Fruit fly (Drosophila melanogaster) ovary, adult (tissue): ENCODE measurements around the gene Prosbeta4.

ENCODE experiments used
- CG17801 ChIP-seq: fragments of 200-800 bp; optimal IDR thresholded peaks from 2 replicates; lab custom pipeline; 2019; ENCODE audit warnings: missing biosample characterization, mild to moderate bottlenecking, missing genetic modification characterization, moderate library complexity; ENCODE audit not compliant: partially characterized antibody

Gene Prosbeta4

DNA sequence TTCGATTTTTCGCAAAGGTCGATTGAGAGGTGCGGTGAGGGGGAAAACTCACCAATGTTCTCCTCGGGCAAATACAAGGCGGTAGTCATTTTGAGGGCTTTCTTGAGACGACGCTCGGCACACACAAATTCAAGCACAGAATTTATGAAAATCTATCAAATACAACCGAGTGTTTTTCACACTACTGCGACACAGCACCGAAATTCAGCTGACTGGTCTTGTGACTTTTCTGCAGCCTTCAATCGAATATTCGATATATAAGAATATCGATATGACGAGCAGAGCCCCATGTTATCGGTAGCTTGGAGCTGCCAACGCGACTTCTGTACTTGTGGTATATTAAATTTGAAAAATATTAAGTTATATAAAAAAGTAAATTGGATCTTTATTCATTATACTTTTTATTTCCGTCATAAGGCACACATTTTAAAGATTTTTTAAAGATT is 4.3 kb downstream of the Prosbeta4 start, which contains the start of gene VhaSFD:
TSS of gene VhaSFD (minus strand) at position 249 of the 446 bp plus-strand sequence.
- TF ChIP-seq CG17801, result peak; percentile 44

DNA sequence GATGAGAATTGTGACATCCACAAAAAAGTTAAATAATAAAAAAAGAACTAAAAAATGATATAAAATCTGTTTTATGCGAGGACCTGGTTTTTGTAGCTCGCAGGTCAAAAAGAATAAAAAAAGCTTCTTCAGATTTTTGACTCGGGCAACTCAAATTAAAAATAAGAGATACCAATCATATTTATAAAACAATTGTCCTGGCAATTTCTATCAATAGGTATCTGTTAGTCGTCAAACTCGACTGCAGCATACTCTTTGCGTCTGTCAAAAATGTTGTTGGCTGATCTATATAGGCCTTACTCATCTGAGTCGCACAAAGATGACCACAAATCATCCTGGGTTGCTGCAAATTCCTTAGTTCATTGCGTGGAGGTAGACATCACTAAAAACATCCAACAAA is 9.3 kb downstream of the Prosbeta4 start:
- TF ChIP-seq CG17801, result no peak

DNA sequence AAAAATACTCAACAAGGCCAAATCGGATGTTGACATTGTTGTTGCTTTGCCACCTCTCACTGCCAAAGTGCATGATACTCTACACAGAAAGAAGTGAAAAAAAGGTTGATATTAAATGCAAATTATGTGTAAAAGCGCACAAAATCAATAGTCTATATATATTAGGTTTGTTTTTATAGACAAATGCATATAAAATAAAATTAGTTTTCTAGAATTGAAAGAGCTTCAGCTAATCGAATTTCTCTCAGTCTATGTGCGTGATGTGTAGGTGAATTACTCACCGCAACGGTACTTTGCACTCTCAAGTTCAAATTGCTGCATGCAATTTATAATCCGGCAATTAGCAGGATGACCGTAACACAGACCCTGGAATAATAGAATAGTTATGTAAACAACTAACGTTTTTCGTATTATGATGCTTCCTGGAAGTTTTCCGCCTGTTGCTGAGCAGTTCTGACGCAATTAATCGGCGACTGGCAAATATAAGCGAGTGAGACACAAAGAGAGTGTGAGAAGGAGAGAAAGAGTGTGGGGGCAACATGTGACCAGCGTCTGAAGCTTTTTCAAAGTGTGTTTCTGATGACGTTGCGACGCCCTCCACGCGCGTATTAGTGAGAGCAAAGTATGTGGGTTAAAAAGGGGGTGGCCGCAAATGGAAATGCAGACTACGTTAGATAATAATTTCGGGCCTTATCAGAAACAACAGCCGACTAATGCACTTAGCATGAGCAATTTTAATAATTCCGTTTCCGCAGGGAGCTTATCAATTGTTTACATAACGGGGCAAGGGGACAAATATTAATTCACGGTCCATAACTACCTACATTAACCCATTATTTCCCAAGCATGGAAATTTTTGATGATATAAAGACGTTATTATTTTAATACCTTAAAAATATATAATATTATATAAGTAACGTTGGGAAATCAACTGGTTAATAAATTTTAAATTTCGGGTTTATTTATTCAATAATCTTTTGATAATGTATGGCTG is 10.9 kb downstream of the Prosbeta4 start:
- peak; percentile 97 for TF ChIP-seq CG17801

DNA sequence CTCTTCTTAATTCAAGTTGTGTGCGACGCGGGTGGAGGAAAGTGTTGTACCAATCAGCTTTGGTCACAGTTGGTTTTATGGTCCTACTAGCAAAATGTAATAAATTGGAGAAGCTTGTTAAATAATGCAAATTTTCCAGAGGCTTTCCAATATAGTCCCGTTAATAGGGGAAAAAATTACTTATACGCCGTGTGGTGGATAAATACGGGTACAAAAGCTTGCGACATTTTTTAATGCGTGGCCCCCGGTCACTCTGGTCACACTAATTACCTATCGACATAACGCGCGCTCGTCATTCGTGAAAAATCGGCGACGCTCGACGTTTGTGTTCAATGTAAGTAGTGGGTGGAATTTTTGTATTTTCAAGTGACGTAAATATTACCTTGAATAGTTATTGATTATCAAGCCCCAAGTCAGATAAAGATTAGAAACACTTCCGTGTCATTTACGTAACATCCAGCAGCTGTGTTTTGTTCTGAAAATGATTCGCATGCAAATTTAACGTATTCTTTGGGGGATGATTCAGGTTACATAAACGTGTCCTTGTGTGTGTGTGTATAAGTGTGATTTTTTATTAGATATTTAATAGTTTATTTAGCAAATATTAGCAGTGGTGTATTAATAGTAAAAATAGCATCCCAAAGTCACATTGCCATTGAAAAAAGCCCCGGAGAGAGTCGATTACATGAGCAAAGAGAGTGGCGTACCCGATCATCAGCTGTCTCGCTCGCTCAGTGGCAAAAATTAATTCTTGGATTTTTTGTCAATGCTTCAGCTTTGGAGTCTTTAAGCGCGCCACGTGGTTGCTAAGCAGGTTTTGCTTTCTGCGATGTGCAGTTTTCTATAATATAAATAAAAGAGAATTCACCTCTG is 12.1 kb downstream of the Prosbeta4 start, which contains the start of gene Cyt-c-p:
TSS of gene Cyt-c-p (plus strand) at position 290 of the 873 bp plus-strand sequence.
- peak; percentile 19 for TF ChIP-seq CG17801

DNA sequence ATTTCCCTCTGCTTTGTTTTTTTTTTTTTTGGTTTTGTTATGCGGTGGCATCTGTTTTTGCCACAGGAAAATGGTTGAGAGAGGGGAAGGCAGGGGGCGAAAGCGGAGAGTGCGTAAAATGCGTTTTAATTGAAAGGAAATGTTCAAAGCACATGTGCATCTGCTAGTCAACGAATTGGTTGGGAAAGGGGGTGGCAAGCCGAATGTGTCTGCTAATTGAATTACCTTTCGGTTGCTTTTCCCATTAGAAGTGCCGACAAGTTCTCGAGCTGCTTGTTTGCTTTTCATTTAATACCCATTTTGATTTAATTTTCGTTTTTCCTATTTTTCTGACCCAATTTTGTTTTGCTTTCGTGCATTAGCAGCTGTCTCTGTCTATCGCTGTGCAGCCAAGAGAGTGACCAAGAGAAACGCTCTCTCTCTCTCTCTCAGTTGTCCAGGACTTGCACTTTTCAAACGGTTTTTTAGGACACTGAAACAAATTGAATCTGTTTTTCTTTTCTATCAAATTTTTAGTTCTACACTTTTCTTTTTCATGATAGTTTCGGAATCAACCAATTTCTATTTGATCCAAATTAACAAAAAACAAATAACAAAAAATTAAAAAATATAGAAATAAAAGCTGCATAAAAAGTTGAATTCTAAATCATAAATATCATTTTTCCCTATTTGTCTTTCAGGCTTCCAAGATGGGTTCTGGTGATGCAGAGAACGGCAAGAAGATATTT is 13.3 kb downstream of the Prosbeta4 start:
- TF ChIP-seq CG17801, result no peak

DNA sequence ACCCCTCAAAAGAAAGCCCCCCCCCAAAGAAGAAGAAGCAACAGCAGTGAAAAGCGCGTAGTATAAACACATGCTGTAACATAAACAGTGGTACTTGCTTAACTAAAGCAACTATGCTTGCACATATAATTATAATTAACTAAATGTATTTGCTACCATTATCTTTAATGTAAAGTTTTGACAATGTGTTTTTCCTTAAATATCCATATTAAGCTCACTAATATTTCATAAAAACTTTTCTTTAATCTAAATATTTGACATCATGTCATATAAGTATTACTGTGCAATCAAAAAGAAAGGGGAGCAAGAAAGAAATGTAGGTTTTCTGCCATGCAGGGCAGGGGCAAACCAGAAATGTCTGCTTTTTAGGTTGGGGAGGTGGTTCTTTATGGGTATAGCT is 15.2 kb downstream of the Prosbeta4 start:
- no peak for TF ChIP-seq CG17801

DNA sequence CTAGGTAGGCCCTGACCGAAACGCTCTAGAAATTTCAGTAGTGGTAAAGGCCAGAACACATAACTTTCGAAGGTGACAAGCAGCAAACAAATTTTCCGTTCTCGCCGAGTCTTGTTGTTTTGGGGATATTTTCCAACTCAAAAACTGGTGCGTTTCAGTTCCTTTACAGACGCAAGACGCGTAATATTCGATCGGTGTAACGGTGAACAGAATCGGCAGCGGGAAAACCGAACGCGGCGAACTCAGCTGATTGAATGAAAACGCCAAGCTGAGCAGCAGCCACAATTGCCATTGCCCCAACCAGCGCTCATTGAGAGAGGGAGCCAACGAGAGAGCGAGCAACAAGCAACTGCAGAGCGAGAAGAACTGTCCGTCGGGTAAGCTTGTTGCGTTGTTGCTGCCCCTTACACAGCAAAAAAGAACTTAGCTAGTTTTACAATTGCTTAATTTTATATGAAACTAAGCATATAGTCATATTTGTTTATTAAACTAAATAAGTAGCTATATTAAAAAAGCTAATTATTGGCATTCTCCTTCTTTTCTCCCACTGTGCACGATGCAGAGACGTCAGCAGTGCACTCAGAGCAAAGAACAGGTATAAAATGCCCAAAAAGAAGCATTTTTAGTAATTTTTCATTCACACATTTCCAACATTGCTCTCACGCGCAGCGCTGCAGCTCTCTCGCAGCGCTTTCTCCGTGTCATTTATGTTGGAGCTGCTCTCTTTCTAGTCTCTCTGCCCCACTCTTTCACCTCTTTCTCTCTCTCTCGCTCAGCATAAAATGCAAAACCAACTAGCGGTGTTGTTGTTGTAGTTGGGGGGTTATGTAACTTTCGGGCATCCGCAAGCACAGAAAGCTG is 15.9 kb downstream of the Prosbeta4 start, which contains the start of the genes Cyt-c-d and CG31808:
TSS of gene Cyt-c-d (plus strand) at position 51 of the 861 bp plus-strand sequence.
TSS of gene CG31808 (minus strand) at position 355 of the 861 bp plus-strand sequence.
- peak; percentile 90 for TF ChIP-seq CG17801

DNA sequence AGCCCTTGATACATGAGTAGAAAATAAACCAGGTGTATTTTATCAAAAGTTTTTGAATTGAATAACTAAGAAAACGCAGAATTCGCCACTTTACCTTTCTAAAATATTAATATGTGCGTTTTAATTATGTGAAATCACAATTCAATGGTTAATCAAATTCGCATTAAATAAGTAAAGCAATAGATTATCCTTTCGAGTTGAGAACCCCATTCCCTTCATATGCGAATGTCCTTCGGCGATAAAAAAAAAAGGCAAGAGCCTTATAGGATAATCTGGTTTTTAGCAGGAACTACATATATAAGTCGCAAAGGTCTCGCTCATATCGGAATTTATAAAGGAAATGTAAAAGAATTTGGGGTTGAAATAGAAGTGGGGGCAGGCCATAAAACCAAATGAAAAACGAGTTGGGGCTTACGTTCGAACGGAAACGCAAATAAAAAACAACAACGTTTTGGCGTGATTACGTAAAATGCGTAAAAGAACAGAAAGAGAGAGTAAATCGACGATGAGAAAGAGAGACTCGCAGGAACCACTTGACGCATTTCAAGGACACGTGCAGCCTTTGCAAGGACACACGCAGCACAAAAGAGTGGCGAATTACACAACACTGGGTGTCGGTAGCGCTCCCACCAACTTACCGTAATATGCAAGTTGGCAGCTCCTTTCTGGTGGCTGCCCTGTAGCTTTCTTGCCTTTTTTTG is 16.6 kb downstream of the Prosbeta4 start:
- TF ChIP-seq CG17801, result no peak

DNA sequence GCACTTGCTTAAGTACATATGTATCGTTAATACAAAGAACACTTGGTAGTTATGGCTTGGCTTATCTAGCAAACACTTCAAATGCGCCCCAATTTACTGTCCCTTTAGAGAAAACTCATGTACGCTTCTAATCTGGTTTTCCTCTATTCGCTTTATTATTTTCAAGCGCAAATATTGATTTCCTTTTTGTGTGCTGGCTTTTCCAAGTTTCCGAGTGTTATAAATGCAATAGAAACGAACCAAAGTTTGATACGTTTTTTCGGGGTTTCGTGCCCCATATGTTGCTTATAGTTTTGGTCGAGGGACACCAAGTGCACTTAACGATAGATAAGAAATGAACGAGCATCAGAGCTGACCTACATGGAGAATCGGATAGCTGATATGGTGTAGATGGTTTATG is 18.0 kb downstream of the Prosbeta4 start:
- no peak for TF ChIP-seq CG17801

DNA sequence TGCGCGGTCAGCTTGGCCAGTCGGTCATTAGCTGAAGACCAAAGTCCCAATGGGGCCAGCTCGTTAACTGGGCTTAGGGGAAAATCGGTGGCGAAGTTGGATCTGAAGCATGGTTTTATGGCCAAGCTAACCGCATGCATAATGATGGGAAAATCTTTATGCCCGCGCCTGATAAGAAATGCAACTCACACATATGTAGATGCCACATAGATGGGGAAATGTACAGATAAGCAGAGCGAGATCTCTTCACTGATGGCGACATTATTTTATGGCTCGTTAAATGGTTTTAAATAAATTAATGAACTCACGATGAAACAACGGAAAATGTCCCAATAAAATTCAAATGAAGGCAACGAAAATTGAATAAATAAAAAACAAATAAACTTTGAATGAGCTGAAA is 20.0 kb downstream of the Prosbeta4 start:
- no peak for TF ChIP-seq CG17801

DNA sequence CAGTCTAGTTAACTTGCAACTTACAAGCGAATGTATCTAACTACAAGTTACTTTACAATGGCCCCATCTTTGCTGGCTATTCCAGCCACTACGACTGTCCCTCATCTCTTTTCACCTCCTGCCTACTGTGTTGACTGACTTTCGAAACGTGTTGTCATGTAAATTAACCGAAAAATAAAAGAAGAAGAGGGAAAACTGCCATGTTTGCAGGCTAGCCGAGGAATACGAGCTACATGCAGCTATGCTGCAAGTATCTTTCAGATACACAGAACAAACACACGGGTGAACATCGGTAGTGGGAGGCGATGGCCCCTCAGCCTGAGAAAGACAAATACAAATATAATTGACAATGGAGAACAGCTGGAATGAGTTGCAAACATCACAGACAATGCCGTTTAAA is 21.3 kb downstream of the Prosbeta4 start:
- no peak for TF ChIP-seq CG17801

DNA sequence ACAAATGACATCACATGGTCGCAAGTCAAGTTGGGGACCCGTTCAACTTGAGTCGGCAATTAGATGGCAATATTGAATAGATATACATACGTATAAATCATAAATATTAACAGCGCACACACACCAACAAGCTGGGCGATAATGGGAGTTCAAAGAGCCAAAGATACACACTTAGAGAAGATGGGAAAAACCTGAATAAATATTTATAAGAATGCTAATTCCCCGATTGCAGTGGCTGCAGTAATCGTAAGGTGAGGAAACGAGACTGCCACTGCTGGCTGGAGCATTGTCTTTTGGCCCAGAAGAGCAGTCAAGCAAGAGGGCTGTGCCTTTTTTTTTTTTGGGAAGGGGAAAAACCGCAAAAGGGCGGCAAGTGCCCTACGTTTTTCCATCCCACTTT is 21.7 kb downstream of the Prosbeta4 start:
- no peak for TF ChIP-seq CG17801

DNA sequence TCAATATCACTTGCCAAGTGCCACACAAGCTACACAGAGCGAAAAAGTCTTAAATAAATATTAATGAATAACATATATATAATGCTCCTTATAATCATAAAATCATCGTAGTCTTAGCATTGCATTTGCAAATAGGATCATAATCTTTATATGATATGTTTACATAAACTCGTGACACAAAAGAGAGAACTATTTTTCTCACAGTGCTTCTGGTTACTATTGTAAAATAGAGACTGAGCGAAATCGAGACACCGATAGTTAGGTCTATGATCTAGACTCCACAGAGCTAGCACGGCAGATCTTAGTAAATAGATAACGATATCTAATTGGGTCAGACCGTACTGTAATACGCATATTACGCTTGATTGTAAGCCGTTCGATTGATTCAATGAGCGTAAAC is 22.2 kb downstream of the Prosbeta4 start:
- no peak for TF ChIP-seq CG17801
